Fruit fly (Drosophila melanogaster): ENCODE results near the gene CG12541.

- TF ChIP-seq CG10669 (GFP tag; optimal IDR thresholded peaks at IDR 0.05) (no peak), Blimp-1 (GFP tag; optimal IDR thresholded peaks at IDR 0.05) (no peak), fd59A (GFP tag; optimal IDR thresholded peaks at IDR 0.05) (no peak), CG1621 (tag; optimal IDR thresholded peaks at IDR 0.05) (no peak), CG6163 (GFP tag; IDR thresholded peaks at IDR 0.05) (no peak), CG7368 (GFP tag; optimal IDR thresholded peaks at IDR 0.05) (no peak), acj6 (GFP tag; optimal IDR thresholded peaks at IDR 0.05) (no peak), CG8632 (GFP tag; optimal IDR thresholded peaks at IDR 0.05) (no peak), CG4318 (GFP tag; optimal IDR thresholded peaks at IDR 0.05) (no peak), CG11762 (GFP tag; optimal IDR thresholded peaks at IDR 0.05; ENCODE audit: insufficient read depth) (no peak)
These were observed 756 bp upstream of the CG12541 start for dm6 chrX:7066608-7067007.
